Fruit fly (Drosophila melanogaster) whole organism, embryonic: Measurements from ENCODE around the gene CG7432.

ENCODE experiments used
- nau ChIP-seq: fragments of 200-800 bp; sonication (Bioruptor generic); optimal IDR thresholded peaks from 3 replicates; lab custom pipeline; 2017; ENCODE audit warnings: missing biosample characterization, mild to moderate bottlenecking, missing genetic modification characterization, missing genetic modification reagents
- pb ChIP-seq: fragments of 200-800 bp; sonication (Bioruptor generic); optimal IDR thresholded peaks from 3 replicates; lab custom pipeline; 2016; ENCODE audit warnings: missing biosample characterization, missing genetic modification characterization
- zen ChIP-seq: fragments of 200-800 bp; sonication (Bioruptor generic); optimal IDR thresholded peaks from 3 replicates; lab custom pipeline; 2018; ENCODE audit warnings: missing biosample characterization, mild to moderate bottlenecking, missing genetic modification characterization, moderate library complexity

DNA sequence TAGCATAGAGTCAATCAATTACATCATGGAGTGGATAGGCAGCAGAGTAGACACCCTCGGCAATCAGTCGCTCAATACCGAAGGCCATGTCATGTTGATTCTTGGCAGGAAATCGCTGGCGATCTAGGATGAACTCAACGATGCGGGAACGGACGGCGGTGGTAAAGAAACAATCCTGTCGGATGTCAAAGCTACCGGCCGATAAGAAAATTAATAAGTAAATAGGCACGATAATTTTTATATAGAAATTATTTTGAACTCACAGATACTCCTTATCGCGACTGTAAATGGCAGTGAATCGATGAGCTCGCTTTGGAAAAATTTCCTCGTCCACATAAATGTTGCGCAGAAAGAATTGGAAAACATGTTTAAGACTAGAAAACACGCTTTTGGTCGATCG is 26.8 kb upstream of the CG7432 start:
- TF ChIP-seq zen (tag; lab: Kevin White, UChicago) (no peak), nau (GFP tag; lab: Kevin White, UChicago) (no peak), pb (GFP tag; lab: Kevin White, UChicago) (no peak)
